Fruit fly (Drosophila melanogaster): ENCODE measurements around the gene lic.

Gene lic

dm6 chrX:13136939-13137697 is 46.2 kb downstream of the lic start (continued):
- peak; percentile 10 for TF ChIP-seq org-1 (GFP tag; optimal IDR thresholded peaks at IDR 0.05)
- TF ChIP-seq CG9876 (GFP tag; optimal IDR thresholded peaks at IDR 0.05): no peak
- no peak for TF ChIP-seq jumu (GFP tag; optimal IDR thresholded peaks at IDR 0.05)
- TF ChIP-seq lilli (GFP tag; optimal IDR thresholded peaks at IDR 0.05): peak; percentile 29
- TF ChIP-seq CG1529 (GFP tag; optimal IDR thresholded peaks at IDR 0.05): peak; percentile 16
- peak; percentile 90 for TF ChIP-seq Med (GFP tag)
- TF ChIP-seq phol (tag; optimal IDR thresholded peaks at IDR 0.05): peak; percentile 47
- no peak for TF ChIP-seq Ada2b (GFP tag; IDR thresholded peaks at IDR 0.05)
- no peak for TF ChIP-seq CG3163 (GFP tag; optimal IDR thresholded peaks at IDR 0.05)
- no peak for TF ChIP-seq CG15479 (GFP tag; optimal IDR thresholded peaks at IDR 0.05)
- TF ChIP-seq slou (GFP tag; optimal IDR thresholded peaks at IDR 0.05): no peak
- TF ChIP-seq YL-1 (GFP tag; optimal IDR thresholded peaks at IDR 0.05): no peak
- TF ChIP-seq CG31388 (GFP tag; optimal IDR thresholded peaks at IDR 0.05): no peak
- TF ChIP-seq vnd (GFP tag; IDR thresholded peaks at IDR 0.05; ENCODE audit: partially characterized antibody): no peak
- TF ChIP-seq CG15011 (GFP tag; optimal IDR thresholded peaks at IDR 0.05): no peak
- TF ChIP-seq insv (GFP tag; optimal IDR thresholded peaks at IDR 0.05): no peak
- no peak for TF ChIP-seq CG1602 (GFP tag; optimal IDR thresholded peaks at IDR 0.05)
- TF ChIP-seq CG13123 (GFP tag; optimal IDR thresholded peaks at IDR 0.05): no peak
- TF ChIP-seq nom (GFP tag; optimal IDR thresholded peaks at IDR 0.05): peak; percentile 64
- no peak for TF ChIP-seq dati (GFP tag; IDR thresholded peaks at IDR 0.05)
- no peak for TF ChIP-seq CG8290 (GFP tag; optimal IDR thresholded peaks at IDR 0.05)
- no peak for TF ChIP-seq CG8290 (tag; optimal IDR thresholded peaks at IDR 0.05)
- no peak for TF ChIP-seq HLHmδ (GFP tag; optimal IDR thresholded peaks at IDR 0.05)
- peak; percentile 22 for TF ChIP-seq Fer1 (GFP tag; optimal IDR thresholded peaks at IDR 0.05)
- TF ChIP-seq Atf3 (GFP tag; optimal IDR thresholded peaks at IDR 0.05): no peak
- no peak for TF ChIP-seq Dip2 (GFP tag; IDR thresholded peaks at IDR 0.05)
- peak; percentile 37 for TF ChIP-seq CoRest (tag; optimal IDR thresholded peaks at IDR 0.05)
- TF ChIP-seq Nf-YB (GFP tag; optimal IDR thresholded peaks at IDR 0.05): peak; percentile 38
- TF ChIP-seq CG15269 (tag; optimal IDR thresholded peaks at IDR 0.05): peak; percentile 15
- TF ChIP-seq B-H1 (GFP tag; IDR thresholded peaks at IDR 0.05): peak; percentile 67
- no peak for TF ChIP-seq CG10462 (GFP tag; optimal IDR thresholded peaks at IDR 0.05)
- TF ChIP-seq H2.0 (GFP tag; IDR thresholded peaks at IDR 0.05): peak; percentile 45
- TF ChIP-seq emc (GFP tag; optimal IDR thresholded peaks at IDR 0.05): no peak
- no peak for TF ChIP-seq Opbp (GFP tag; IDR thresholded peaks at IDR 0.05; ENCODE audit: partially characterized antibody)
- peak; percentile 55 for TF ChIP-seq CG18262 (tag; optimal IDR thresholded peaks at IDR 0.05)
- no peak for TF ChIP-seq B-H2 (GFP tag; optimal IDR thresholded peaks at IDR 0.05)
- TF ChIP-seq CG2875 (GFP tag; optimal IDR thresholded peaks at IDR 0.05): peak; percentile 27
- TF ChIP-seq twi (tag; optimal IDR thresholded peaks at IDR 0.05): no peak
- TF ChIP-seq ara (GFP tag; IDR thresholded peaks at IDR 0.05): peak; percentile 66; the same call in 1 of the 2 replicates
- 0 out of 2 replicates have a peak, but pooled peaks have one; percentile 13 for TF ChIP-seq chm (GFP tag; IDR thresholded peaks at IDR 0.05)
- TF ChIP-seq Scr (GFP tag; IDR thresholded peaks at IDR 0.05; ENCODE audit: partially characterized antibody): no peak
- no peak for TF ChIP-seq CG31365 (tag; optimal IDR thresholded peaks at IDR 0.05)
- TF ChIP-seq Optix (GFP tag; IDR thresholded peaks at IDR 0.05): peak; percentile 82
- TF ChIP-seq CG10274 (GFP tag; optimal IDR thresholded peaks at IDR 0.05): no peak
- TF ChIP-seq tgo (GFP tag; IDR thresholded peaks at IDR 0.05): peak; percentile 68
- TF ChIP-seq PHDP (tag; optimal IDR thresholded peaks at IDR 0.05): peak; percentile 42
- no peak for TF ChIP-seq ind (GFP tag; optimal IDR thresholded peaks at IDR 0.05)
- no peak for TF ChIP-seq en (GFP tag; optimal IDR thresholded peaks at IDR 0.05)
- no peak for TF ChIP-seq fd102C (GFP tag; optimal IDR thresholded peaks at IDR 0.05)
- no peak for TF ChIP-seq Dip3 (GFP tag; optimal IDR thresholded peaks at IDR 0.05)

Data from whole organism, embryonic.